Fruit fly (Drosophila melanogaster) whole organism, embryonic: ENCODE measurements around the gene Scamp.

Experiments
- Aef1 ChIP-seq: fragments of 200-800 bp; sonication (Bioruptor generic); IDR thresholded peaks from 3 replicates; pipeline ENCODE4 v1.3.6; 2022; ENCODE audit warnings: missing biosample characterization, missing genetic modification characterization
- Antp ChIP-seq: fragments of 200-800 bp; sonication (Bioruptor generic); optimal IDR thresholded peaks from 3 replicates; lab custom pipeline; 2016; ENCODE audit warnings: missing biosample characterization, missing genetic modification characterization
- Atf6 ChIP-seq: fragments of 200-800 bp; sonication (Bioruptor generic); IDR thresholded peaks from 2 replicates; pipeline ENCODE4 v1.3.6; 2022; ENCODE audit warnings: missing biosample characterization, missing genetic modification characterization
- Awh ChIP-seq: fragments of 200-800 bp; sonication (Bioruptor generic); IDR thresholded peaks from 2 replicates; pipeline ENCODE4, ENCODE4 v1.3.6; 2022; ENCODE audit warnings: missing biosample characterization, missing genetic modification characterization
- Bdp1 ChIP-seq: fragments of 200-800 bp; sonication (Bioruptor generic); optimal IDR thresholded peaks from 3 replicates; lab custom pipeline; 2016; ENCODE audit warnings: missing biosample characterization, missing genetic modification characterization
- Bgb ChIP-seq: fragments of 200-800 bp; sonication (Bioruptor generic); IDR thresholded peaks from 2 replicates; pipeline ENCODE4 v1.3.6; 2022; ENCODE audit warnings: missing biosample characterization, missing genetic modification characterization; ENCODE audit not compliant: partially characterized antibody
- CG10462 ChIP-seq: fragments of 200-800 bp; sonication (Bioruptor generic); optimal IDR thresholded peaks from 2 replicates; lab custom pipeline; 2016; ENCODE audit warnings: missing biosample characterization, missing genetic modification characterization
- CG10959 ChIP-seq: fragments of 200-800 bp; sonication (Bioruptor generic); IDR thresholded peaks from 2 replicates; pipeline ENCODE4 v1.3.6; 2022; ENCODE audit warnings: missing biosample characterization, missing genetic modification characterization
- CG11085 ChIP-seq: fragments of 200-800 bp; sonication (Bioruptor generic); IDR thresholded peaks from 2 replicates; pipeline ENCODE4 v1.3.6; 2022; ENCODE audit warnings: missing biosample characterization, missing genetic modification characterization
- CG13287 ChIP-seq: fragments of 200-800 bp; sonication (Bioruptor generic); IDR thresholded peaks from 2 replicates; pipeline ENCODE4 v1.3.6; 2022; ENCODE audit warnings: missing biosample characterization, missing genetic modification characterization; ENCODE audit not compliant: partially characterized antibody
- CG14441 ChIP-seq: fragments of 200-800 bp; sonication (Bioruptor generic); IDR thresholded peaks from 2 replicates; pipeline ENCODE4 v1.3.6; 2022; ENCODE audit warnings: missing biosample characterization, missing genetic modification characterization
- CG14667 ChIP-seq: fragments of 200-800 bp; sonication (Bioruptor generic); IDR thresholded peaks from 2 replicates; pipeline ENCODE4 v1.3.6; 2022; ENCODE audit warnings: missing biosample characterization, missing genetic modification characterization
- CG15696 ChIP-seq: fragments of 200-800 bp; sonication (Bioruptor generic); optimal IDR thresholded peaks from 2 replicates; lab custom pipeline; 2019; ENCODE audit warnings: missing biosample characterization, mild to moderate bottlenecking, missing genetic modification characterization, moderate library complexity
- CG17186 ChIP-seq: fragments of 200-800 bp; sonication (Bioruptor generic); optimal IDR thresholded peaks from 3 replicates; lab custom pipeline; 2017; ENCODE audit warnings: missing biosample characterization, missing genetic modification reagents, missing genetic modification characterization
- CG17568 ChIP-seq: fragments of 200-800 bp; sonication (Bioruptor generic); optimal IDR thresholded peaks from 2 replicates; lab custom pipeline; 2018; ENCODE audit warnings: missing biosample characterization, mild to moderate bottlenecking, missing genetic modification characterization, moderate library complexity
- CG2129 ChIP-seq: fragments of 200-800 bp; sonication (Bioruptor generic); IDR thresholded peaks from 2 replicates; pipeline ENCODE4 v1.3.6; 2022; ENCODE audit warnings: missing biosample characterization, missing genetic modification characterization; ENCODE audit not compliant: partially characterized antibody
- CG30403 ChIP-seq: fragments of 200-800 bp; sonication (Bioruptor generic); optimal IDR thresholded peaks from 3 replicates; lab custom pipeline; 2016; ENCODE audit warnings: missing biosample characterization, missing genetic modification characterization
- CG30431 ChIP-seq: fragments of 200-800 bp; sonication (Bioruptor generic); optimal IDR thresholded peaks from 2 replicates; lab custom pipeline; 2017; ENCODE audit warnings: missing biosample characterization, missing genetic modification characterization
- CG6254 ChIP-seq: fragments of 200-800 bp; sonication (Bioruptor generic); optimal IDR thresholded peaks from 3 replicates; lab custom pipeline; 2017; ENCODE audit warnings: mild to moderate bottlenecking, missing biosample characterization, missing genetic modification reagents, missing genetic modification characterization
- CG6765 ChIP-seq: fragments of 200-800 bp; sonication (Bioruptor generic); optimal IDR thresholded peaks from 3 replicates; lab custom pipeline; 2017; ENCODE audit warnings: missing biosample characterization, mild to moderate bottlenecking, missing genetic modification characterization
- CG7963 ChIP-seq: fragments of 200-800 bp; sonication (Bioruptor generic); IDR thresholded peaks from 3 replicates; pipeline ENCODE4 v1.3.6; 2022; ENCODE audit warnings: missing biosample characterization, missing genetic modification characterization; ENCODE audit not compliant: partially characterized antibody
- CG8388 ChIP-seq: fragments of 200-800 bp; sonication (Bioruptor generic); optimal IDR thresholded peaks from 2 replicates; lab custom pipeline; 2019; ENCODE audit warnings: missing biosample characterization, mild to moderate bottlenecking, missing genetic modification characterization, moderate library complexity
- CG9817 ChIP-seq: fragments of 200-800 bp; sonication (Bioruptor generic); optimal IDR thresholded peaks from 2 replicates; lab custom pipeline; 2018; ENCODE audit warnings: missing biosample characterization, mild to moderate bottlenecking, missing genetic modification characterization, moderate library complexity
- CG9932 ChIP-seq: fragments of 200-800 bp; sonication (Bioruptor generic); IDR thresholded peaks from 2 replicates; pipeline ENCODE4 v1.3.6; 2022; ENCODE audit warnings: missing biosample characterization, missing genetic modification characterization
- Dad ChIP-seq: fragments of 200-800 bp; sonication (Bioruptor generic); optimal IDR thresholded peaks from 3 replicates; lab custom pipeline; 2016; ENCODE audit warnings: missing biosample characterization, missing genetic modification characterization
- E2f2 ChIP-seq: fragments of 200-800 bp; sonication (Bioruptor generic); IDR thresholded peaks from 2 replicates; pipeline ENCODE4 v1.3.6; 2022; ENCODE audit warnings: missing biosample characterization, missing genetic modification characterization
- Ets97D ChIP-seq: fragments of 200-800 bp; sonication (Bioruptor generic); optimal IDR thresholded peaks from 3 replicates; lab custom pipeline; 2016; ENCODE audit warnings: missing biosample characterization, missing genetic modification characterization
- NC2α ChIP-seq: fragments of 200-800 bp; sonication (Bioruptor generic); optimal IDR thresholded peaks from 2 replicates; lab custom pipeline; 2016; ENCODE audit warnings: missing biosample characterization, missing genetic modification characterization
- Taf1 ChIP-seq: fragments of 200-800 bp; sonication (Bioruptor generic); IDR thresholded peaks from 2 replicates; pipeline ENCODE4 v1.3.6; 2022; ENCODE audit warnings: missing biosample characterization, missing genetic modification characterization
- Trl ChIP-seq, 3 experiments: fragments of >200 bp in 2 of 3; fragments of 200-800 bp in 1 of 3; sonication (Bioruptor generic) in 1 of 3; optimal IDR thresholded peaks; 2 replicates in 1 of 3; 3 replicates in 2 of 3; lab custom pipeline; 2016 to 2017; ENCODE audit warnings: missing biosample characterization in 1 of 3, missing genetic modification characterization in 1 of 3
- YL-1 ChIP-seq: fragments of 200-800 bp; sonication (Bioruptor generic); optimal IDR thresholded peaks from 3 replicates; lab custom pipeline; 2017; ENCODE audit warnings: missing biosample characterization, mild to moderate bottlenecking, missing genetic modification characterization
- bbx ChIP-seq: fragments of 200-800 bp; sonication (Bioruptor generic); IDR thresholded peaks from 2 replicates; pipeline ENCODE4 v1.3.6; 2022; ENCODE audit warnings: missing biosample characterization, missing genetic modification characterization; ENCODE audit not compliant: partially characterized antibody
- bsh ChIP-seq, 2 experiments: fragments of 200-800 bp; sonication (Bioruptor generic); optimal IDR thresholded peaks; 2 replicates each; lab custom pipeline; 2017 to 2018; ENCODE audit warnings: mild to moderate bottlenecking in 2 of 2, missing biosample characterization in 2 of 2, missing genetic modification characterization in 2 of 2, moderate library complexity in 1 of 2
- chif ChIP-seq, 2 experiments: fragments of 200-800 bp; sonication (Bioruptor generic); optimal IDR thresholded peaks; 3 replicates each; lab custom pipeline; 2016; ENCODE audit warnings: missing biosample characterization in 2 of 2, missing genetic modification characterization in 2 of 2
- dm ChIP-seq: fragments of 200-800 bp; sonication (Bioruptor generic); optimal IDR thresholded peaks from 3 replicates; lab custom pipeline; 2016; ENCODE audit warnings: missing biosample characterization, missing genetic modification characterization
- dmrt11E ChIP-seq: fragments of 200-800 bp; sonication (Bioruptor generic); optimal IDR thresholded peaks from 3 replicates; lab custom pipeline; 2018; ENCODE audit warnings: missing biosample characterization, mild to moderate bottlenecking, missing genetic modification characterization, moderate library complexity
- eve ChIP-seq, 2 experiments: fragments of >200 bp; optimal IDR thresholded peaks; 2 replicates each; lab custom pipeline; 2017; ENCODE audit warnings: missing biosample characterization in 2 of 2, missing genetic modification characterization in 2 of 2
- ewg ChIP-seq: fragments of 200-800 bp; sonication (Bioruptor generic); optimal IDR thresholded peaks from 3 replicates; lab custom pipeline; 2017; ENCODE audit warnings: mild to moderate bottlenecking, missing biosample characterization, missing genetic modification reagents, missing genetic modification characterization
- fd102C ChIP-seq: fragments of 200-800 bp; sonication (Bioruptor generic); optimal IDR thresholded peaks from 2 replicates; lab custom pipeline; 2018; ENCODE audit warnings: missing biosample characterization, mild to moderate bottlenecking, missing genetic modification characterization, moderate library complexity
- ham ChIP-seq: fragments of 200-800 bp; sonication (Bioruptor generic); IDR thresholded peaks from 2 replicates; pipeline ENCODE4 v1.3.6; 2022; ENCODE audit warnings: missing biosample characterization, missing genetic modification characterization
- ind ChIP-seq: fragments of 200-800 bp; sonication (Bioruptor generic); optimal IDR thresholded peaks from 3 replicates; lab custom pipeline; 2016; ENCODE audit warnings: missing biosample characterization, missing genetic modification characterization
- jigr1 ChIP-seq: fragments of 200-800 bp; sonication (Bioruptor generic); IDR thresholded peaks from 3 replicates; pipeline ENCODE4 v1.3.6; 2022; ENCODE audit warnings: missing biosample characterization, missing genetic modification characterization
- lola ChIP-seq, 3 experiments: fragments of >200 bp in 2 of 3; fragments of 200-800 bp in 1 of 3; sonication (Bioruptor generic) in 1 of 3; optimal IDR thresholded peaks; 2 replicates each; lab custom pipeline; 2017 to 2019; ENCODE audit warnings: missing biosample characterization in 3 of 3, missing genetic modification characterization in 3 of 3, mild to moderate bottlenecking in 1 of 3, moderate library complexity in 1 of 3
- luna ChIP-seq: fragments of 200-800 bp; sonication (Bioruptor generic); optimal IDR thresholded peaks from 2 replicates; lab custom pipeline; 2016; ENCODE audit warnings: missing biosample characterization, missing genetic modification characterization
- otp ChIP-seq: fragments of 200-800 bp; sonication (Bioruptor generic); IDR thresholded peaks from 3 replicates; pipeline ENCODE4, ENCODE4 v1.3.6; 2022; ENCODE audit warnings: missing biosample characterization, missing genetic modification characterization
- sug ChIP-seq: fragments of 200-800 bp; optimal IDR thresholded peaks from 2 replicates; lab custom pipeline; 2019; ENCODE audit warnings: missing biosample characterization, mild to moderate bottlenecking, missing genetic modification characterization, moderate library complexity
- tio ChIP-seq: fragments of 200-800 bp; sonication (Bioruptor generic); optimal IDR thresholded peaks from 2 replicates; lab custom pipeline; 2017; ENCODE audit warnings: missing biosample characterization, missing genetic modification characterization, inconsistent platforms
- tup ChIP-seq: fragments of 200-800 bp; sonication (Bioruptor generic); optimal IDR thresholded peaks from 2 replicates; lab custom pipeline; 2016; ENCODE audit warnings: missing biosample characterization, mild to moderate bottlenecking, missing genetic modification characterization, moderate library complexity
- unpg ChIP-seq: fragments of 200-800 bp; sonication (Bioruptor generic); optimal IDR thresholded peaks from 3 replicates; lab custom pipeline; 2018; ENCODE audit warnings: missing biosample characterization, mild to moderate bottlenecking, missing genetic modification characterization, moderate library complexity
- wek ChIP-seq: fragments of 200-800 bp; sonication (Bioruptor generic); optimal IDR thresholded peaks from 3 replicates; lab custom pipeline; 2018; ENCODE audit warnings: missing biosample characterization, mild to moderate bottlenecking, missing genetic modification characterization, moderate library complexity
- yki ChIP-seq: fragments of >200 bp; optimal IDR thresholded peaks from 3 replicates; lab custom pipeline; 2018

Gene Scamp

dm6 chrX:15462436-15462857, 12.8 kb upstream of the Scamp start, which contains the start of the genes shtd, CG6294 and CG6299 (continued):
- no peak for TF ChIP-seq lola (GFP tag; optimal IDR thresholded peaks at IDR 0.05; lab: Kevin White, UChicago)
- peak; percentile 99 for TF ChIP-seq CG7963 (GFP tag; lab: Robert Waterston, UW)
- TF ChIP-seq bsh (GFP tag; optimal IDR thresholded peaks at IDR 0.05; lab: Kevin White, UChicago), result no peak
- no peak for TF ChIP-seq CG30431 (GFP tag; lab: Kevin White, UChicago)
- no peak for TF ChIP-seq eve (GFP tag; optimal IDR thresholded peaks at IDR 0.05; lab: Kevin White, UChicago)
- no peak for TF ChIP-seq wek (GFP tag; lab: Kevin White, UChicago)
- no peak for TF ChIP-seq jigr1 (GFP tag; lab: Robert Waterston, UW)
- TF ChIP-seq dm (GFP tag; lab: Kevin White, UChicago), result no peak
- TF ChIP-seq CG14441 (GFP tag; lab: Robert Waterston, UW), result no peak
- TF ChIP-seq CG17568 (GFP tag; lab: Kevin White, UChicago), result no peak
- TF ChIP-seq CG17186, result peak; percentile 9
- TF ChIP-seq CG9932 (GFP tag; lab: Robert Waterston, UW), result peak; percentile 33; the same call in 1 of the 2 replicates
- TF ChIP-seq Bgb, result peak; percentile 92
- peak; percentile 14 for TF ChIP-seq CG15696 (tag; lab: Kevin White, UChicago)
- no peak for TF ChIP-seq otp (GFP tag; lab: Robert Waterston, UW)
- TF ChIP-seq YL-1 (GFP tag; lab: Kevin White, UChicago), result peak; percentile 67
- TF ChIP-seq unpg, result no peak
- no peak for TF ChIP-seq Taf1
- TF ChIP-seq yki (lab: Kevin White, UChicago), result no peak
- no peak for TF ChIP-seq CG10959 (GFP tag; lab: Robert Waterston, UW)
- TF ChIP-seq sug, result no peak
- TF ChIP-seq CG13287 (GFP tag; lab: Robert Waterston, UW), result peak; percentile 95
- TF ChIP-seq chif (GFP tag; optimal IDR thresholded peaks at IDR 0.05; lab: Kevin White, UChicago), result no peak
- no peak for TF ChIP-seq tio (GFP tag; lab: Kevin White, UChicago)
- no peak for TF ChIP-seq CG6765 (GFP tag; lab: Kevin White, UChicago)
- TF ChIP-seq ind (GFP tag; lab: Kevin White, UChicago), result no peak
- TF ChIP-seq Atf6 (GFP tag; lab: Robert Waterston, UW), result no peak
- peak; percentile 21 for TF ChIP-seq Bdp1
- peak; percentile 80 for TF ChIP-seq Ets97D (GFP tag; lab: Kevin White, UChicago)
- TF ChIP-seq CG30403, result peak; percentile 34
- TF ChIP-seq E2f2 (GFP tag; lab: Robert Waterston, UW), result peak; percentile 83
- TF ChIP-seq Dad (GFP tag; lab: Kevin White, UChicago), result no peak
- no peak for TF ChIP-seq dmrt11E (tag; lab: Kevin White, UChicago)
- no peak for TF ChIP-seq ham (GFP tag; lab: Robert Waterston, UW)
- no peak for TF ChIP-seq Awh (GFP tag; lab: Robert Waterston, UW)
- no peak for TF ChIP-seq CG10462 (GFP tag; lab: Kevin White, UChicago)
- TF ChIP-seq tup (GFP tag; lab: Kevin White, UChicago), result no peak
- no peak for TF ChIP-seq Aef1 (GFP tag; lab: Robert Waterston, UW)
- peak; percentile 1 for TF ChIP-seq Antp
- peak; percentile 55 for TF ChIP-seq CG2129
- no peak for TF ChIP-seq NC2α (GFP tag; lab: Kevin White, UChicago)
- TF ChIP-seq bbx (GFP tag; lab: Robert Waterston, UW), result peak; percentile 93
- peak; percentile 8 for TF ChIP-seq CG9817 (tag; lab: Kevin White, UChicago)
- TF ChIP-seq luna, result no peak
- no peak for TF ChIP-seq CG6254 (GFP tag; lab: Kevin White, UChicago)
- no peak for TF ChIP-seq ewg (GFP tag; lab: Kevin White, UChicago)
- no peak for TF ChIP-seq fd102C
- no peak for TF ChIP-seq CG14667 (GFP tag; lab: Robert Waterston, UW)
- no peak for TF ChIP-seq CG11085 (GFP tag; lab: Robert Waterston, UW)
- no peak for TF ChIP-seq Trl (optimal IDR thresholded peaks at IDR 0.05; lab: Kevin White, UChicago)
- TF ChIP-seq Trl (GFP tag; optimal IDR thresholded peaks at IDR 0.05; lab: Kevin White, UChicago), result no peak
- TF ChIP-seq CG8388 (GFP tag; lab: Kevin White, UChicago), result no peak
